Fruit fly (Drosophila melanogaster) whole organism, embryonic: ENCODE results near the gene cv-c.

Experiments used
- Bdp1 ChIP-seq: fragments of 200-800 bp; sonication (Bioruptor generic); optimal IDR thresholded peaks from 3 replicates; lab custom pipeline; 2016; ENCODE audit warnings: missing biosample characterization, missing genetic modification characterization
- CG10462 ChIP-seq: fragments of 200-800 bp; sonication (Bioruptor generic); optimal IDR thresholded peaks from 2 replicates; lab custom pipeline; 2016; ENCODE audit warnings: missing biosample characterization, missing genetic modification characterization
- CG10565 ChIP-seq: fragments of 200-800 bp; sonication (Bioruptor generic); optimal IDR thresholded peaks from 3 replicates; lab custom pipeline; 2016; ENCODE audit warnings: missing biosample characterization, mild to moderate bottlenecking, missing genetic modification characterization
- CG10979 ChIP-seq: fragments of 200-800 bp; sonication (Bioruptor generic); optimal IDR thresholded peaks from 2 replicates; lab custom pipeline; 2018; ENCODE audit warnings: missing biosample characterization, mild to moderate bottlenecking, missing genetic modification characterization, moderate library complexity
- CG12659 ChIP-seq: fragments of 200-800 bp; sonication (Bioruptor generic); optimal IDR thresholded peaks from 3 replicates; lab custom pipeline; 2017; ENCODE audit warnings: mild to moderate bottlenecking, missing biosample characterization, missing genetic modification reagents, missing genetic modification characterization
- CG13287 ChIP-seq: fragments of 200-800 bp; sonication (Bioruptor generic); IDR thresholded peaks from 2 replicates; pipeline ENCODE4 v1.3.6; 2022; ENCODE audit warnings: missing biosample characterization, missing genetic modification characterization; ENCODE audit not compliant: partially characterized antibody
- CG14014 ChIP-seq: fragments of 200-800 bp; sonication (Bioruptor generic); IDR thresholded peaks from 2 replicates; pipeline ENCODE4 v1.3.6; 2022; ENCODE audit warnings: missing biosample characterization, missing genetic modification characterization
- CG14441 ChIP-seq: fragments of 200-800 bp; sonication (Bioruptor generic); IDR thresholded peaks from 2 replicates; pipeline ENCODE4 v1.3.6; 2022; ENCODE audit warnings: missing biosample characterization, missing genetic modification characterization
- CG16813 ChIP-seq: fragments of 200-800 bp; sonication (Bioruptor generic); IDR thresholded peaks from 3 replicates; pipeline ENCODE4 v1.3.6; 2022; ENCODE audit warnings: missing biosample characterization, missing genetic modification characterization; ENCODE audit not compliant: partially characterized antibody
- CG17186 ChIP-seq: fragments of 200-800 bp; sonication (Bioruptor generic); optimal IDR thresholded peaks from 3 replicates; lab custom pipeline; 2017; ENCODE audit warnings: missing biosample characterization, missing genetic modification reagents, missing genetic modification characterization
- CG17385 ChIP-seq: fragments of 200-800 bp; sonication (Bioruptor generic); optimal IDR thresholded peaks from 3 replicates; lab custom pipeline; 2018; ENCODE audit warnings: missing biosample characterization, mild to moderate bottlenecking, missing genetic modification characterization
- CG18262 ChIP-seq: fragments of 200-800 bp; optimal IDR thresholded peaks from 3 replicates; lab custom pipeline; 2019; ENCODE audit warnings: missing biosample characterization, mild to moderate bottlenecking, missing genetic modification characterization, moderate library complexity
- CG18599 ChIP-seq: fragments of 200-800 bp; sonication (Bioruptor generic); optimal IDR thresholded peaks from 3 replicates; lab custom pipeline; 2017; ENCODE audit warnings: missing biosample characterization, missing genetic modification characterization, mild to moderate bottlenecking, moderate library complexity, missing genetic modification reagents
- CG30403 ChIP-seq: fragments of 200-800 bp; sonication (Bioruptor generic); optimal IDR thresholded peaks from 3 replicates; lab custom pipeline; 2016; ENCODE audit warnings: missing biosample characterization, missing genetic modification characterization
- CG3281 ChIP-seq: fragments of 200-800 bp; sonication (Bioruptor generic); optimal IDR thresholded peaks from 3 replicates; lab custom pipeline; 2017; ENCODE audit warnings: missing biosample characterization, mild to moderate bottlenecking, missing genetic modification characterization
- CG33557 ChIP-seq: fragments of 200-800 bp; sonication (Bioruptor generic); optimal IDR thresholded peaks from 2 replicates; lab custom pipeline; 2019; ENCODE audit warnings: missing biosample characterization, mild to moderate bottlenecking, missing genetic modification characterization, moderate library complexity
- CG4730 ChIP-seq: fragments of 200-800 bp; sonication (Bioruptor generic); IDR thresholded peaks from 2 replicates; pipeline ENCODE4 v1.3.6; 2022; ENCODE audit warnings: missing biosample characterization, missing genetic modification characterization
- CG7839 ChIP-seq: fragments of 200-800 bp; sonication (Bioruptor generic); optimal IDR thresholded peaks from 3 replicates; lab custom pipeline; 2018; ENCODE audit warnings: missing biosample characterization, mild to moderate bottlenecking, missing genetic modification characterization, moderate library complexity
- CG8290 ChIP-seq, 3 experiments: fragments of 200-800 bp; sonication (Bioruptor generic); optimal IDR thresholded peaks; 2 replicates each; lab custom pipeline; 2016 to 2019; ENCODE audit warnings: missing biosample characterization in 3 of 3, missing genetic modification characterization in 3 of 3, mild to moderate bottlenecking in 2 of 3, moderate library complexity in 1 of 3
- CG9817 ChIP-seq: fragments of 200-800 bp; sonication (Bioruptor generic); optimal IDR thresholded peaks from 2 replicates; lab custom pipeline; 2018; ENCODE audit warnings: missing biosample characterization, mild to moderate bottlenecking, missing genetic modification characterization, moderate library complexity
- CG9876 ChIP-seq: fragments of 200-800 bp; sonication (Bioruptor generic); optimal IDR thresholded peaks from 2 replicates; lab custom pipeline; 2016; ENCODE audit warnings: missing biosample characterization, missing genetic modification characterization
- CTCF ChIP-seq: fragments of 200-800 bp; sonication (Bioruptor generic); optimal IDR thresholded peaks from 2 replicates; lab custom pipeline; 2017; ENCODE audit warnings: missing biosample characterization, mild to moderate bottlenecking, missing genetic modification characterization, moderate library complexity
- CrebB ChIP-seq: fragments of 200-800 bp; sonication (Bioruptor generic); optimal IDR thresholded peaks from 3 replicates; lab custom pipeline; 2018; ENCODE audit warnings: missing biosample characterization, mild to moderate bottlenecking, missing genetic modification characterization
- Dek ChIP-seq: fragments of 200-800 bp; sonication (Bioruptor generic); optimal IDR thresholded peaks from 3 replicates; lab custom pipeline; 2019; ENCODE audit warnings: missing biosample characterization, mild to moderate bottlenecking, missing genetic modification characterization, moderate library complexity
- Ets65A ChIP-seq: fragments of 200-800 bp; sonication (Bioruptor generic); peaks from one replicate; lab custom pipeline; 2016; ENCODE audit warnings: missing biosample characterization, missing genetic modification characterization
- HHEX ChIP-seq: fragments of 200-800 bp; sonication (Bioruptor generic); optimal IDR thresholded peaks from 3 replicates; lab custom pipeline; 2017; ENCODE audit warnings: missing biosample characterization, mild to moderate bottlenecking, missing genetic modification characterization, missing genetic modification reagents
- HLH4C ChIP-seq: fragments of 200-800 bp; sonication (Bioruptor generic); IDR thresholded peaks from 3 replicates; pipeline ENCODE4 v1.3.6; 2022; ENCODE audit warnings: missing biosample characterization, missing genetic modification characterization; ENCODE audit not compliant: partially characterized antibody
- HLH54F ChIP-seq: fragments of 200-800 bp; sonication (Bioruptor generic); optimal IDR thresholded peaks from 3 replicates; lab custom pipeline; 2016; ENCODE audit warnings: missing biosample characterization, missing genetic modification characterization
- Hmr ChIP-seq: fragments of 200-800 bp; sonication (Bioruptor generic); optimal IDR thresholded peaks from 3 replicates; lab custom pipeline; 2017; ENCODE audit warnings: mild to moderate bottlenecking, missing biosample characterization, missing genetic modification reagents, missing genetic modification characterization
- Hmx ChIP-seq: fragments of 200-800 bp; sonication (Bioruptor generic); optimal IDR thresholded peaks from 2 replicates; lab custom pipeline; 2016; ENCODE audit warnings: missing biosample characterization, missing genetic modification characterization
- Pdp1 ChIP-seq, 2 experiments: fragments of 200-800 bp; sonication (Bioruptor generic); optimal IDR thresholded peaks; 3 replicates each; lab custom pipeline; 2016; ENCODE audit warnings: missing biosample characterization in 2 of 2, missing genetic modification characterization in 2 of 2, mild to moderate bottlenecking in 1 of 2, moderate library complexity in 1 of 2
- Trl ChIP-seq, 3 experiments: fragments of >200 bp in 2 of 3; fragments of 200-800 bp in 1 of 3; sonication (Bioruptor generic) in 1 of 3; optimal IDR thresholded peaks; 2 replicates in 1 of 3; 3 replicates in 2 of 3; lab custom pipeline; 2016 to 2017; ENCODE audit warnings: missing biosample characterization in 1 of 3, missing genetic modification characterization in 1 of 3
- aop ChIP-seq: fragments of 200-800 bp; sonication (Bioruptor generic); IDR thresholded peaks from 2 replicates; pipeline ENCODE4 v1.3.6; 2022; ENCODE audit warnings: missing biosample characterization, missing genetic modification characterization
- bcd ChIP-seq: fragments of 200-800 bp; sonication (Bioruptor generic); optimal IDR thresholded peaks from 2 replicates; lab custom pipeline; 2017; ENCODE audit warnings: missing biosample characterization, mild to moderate bottlenecking, missing genetic modification characterization
- eve ChIP-seq, 2 experiments: fragments of >200 bp; optimal IDR thresholded peaks; 2 replicates each; lab custom pipeline; 2017; ENCODE audit warnings: missing biosample characterization in 2 of 2, missing genetic modification characterization in 2 of 2
- ftz-f1 ChIP-seq: fragments of 200-800 bp; sonication (Bioruptor generic); optimal IDR thresholded peaks from 2 replicates; lab custom pipeline; 2016; ENCODE audit warnings: missing biosample characterization, missing genetic modification characterization
- fu2 ChIP-seq: fragments of 200-800 bp; sonication (Bioruptor generic); optimal IDR thresholded peaks from 2 replicates; lab custom pipeline; 2016; ENCODE audit warnings: missing biosample characterization, missing genetic modification characterization
- gce ChIP-seq: fragments of 200-800 bp; sonication (Bioruptor generic); IDR thresholded peaks from 3 replicates; pipeline ENCODE4 v1.3.6; 2022; ENCODE audit warnings: missing biosample characterization, missing genetic modification characterization
- gcm ChIP-seq: fragments of 200-800 bp; sonication (Bioruptor generic); optimal IDR thresholded peaks from 2 replicates; lab custom pipeline; 2019; ENCODE audit warnings: missing biosample characterization, mild to moderate bottlenecking, missing genetic modification characterization, moderate library complexity
- ken ChIP-seq: fragments of 200-800 bp; sonication (Bioruptor generic); IDR thresholded peaks from 3 replicates; pipeline ENCODE4 v1.3.6; 2022; ENCODE audit warnings: missing biosample characterization, missing genetic modification characterization
- mld ChIP-seq: fragments of 200-800 bp; sonication (Bioruptor generic); IDR thresholded peaks from 3 replicates; pipeline ENCODE4 v1.3.6; 2022; ENCODE audit warnings: missing biosample characterization, missing genetic modification characterization; ENCODE audit not compliant: partially characterized antibody
- nau ChIP-seq: fragments of 200-800 bp; sonication (Bioruptor generic); optimal IDR thresholded peaks from 3 replicates; lab custom pipeline; 2017; ENCODE audit warnings: missing biosample characterization, mild to moderate bottlenecking, missing genetic modification characterization, missing genetic modification reagents
- nmo ChIP-seq: fragments of 200-800 bp; sonication (Bioruptor generic); optimal IDR thresholded peaks from 2 replicates; lab custom pipeline; 2018; ENCODE audit warnings: missing biosample characterization, mild to moderate bottlenecking, missing genetic modification characterization, moderate library complexity
- onecut ChIP-seq: fragments of 200-800 bp; sonication (Bioruptor generic); IDR thresholded peaks from 2 replicates; pipeline ENCODE4 v1.3.6; 2022; ENCODE audit warnings: missing biosample characterization, missing genetic modification characterization
- pb ChIP-seq: fragments of 200-800 bp; sonication (Bioruptor generic); optimal IDR thresholded peaks from 3 replicates; lab custom pipeline; 2016; ENCODE audit warnings: missing biosample characterization, missing genetic modification characterization
- sug ChIP-seq: fragments of 200-800 bp; optimal IDR thresholded peaks from 2 replicates; lab custom pipeline; 2019; ENCODE audit warnings: missing biosample characterization, mild to moderate bottlenecking, missing genetic modification characterization, moderate library complexity
- tap ChIP-seq: fragments of 200-800 bp; optimal IDR thresholded peaks from 3 replicates; lab custom pipeline; 2019; ENCODE audit warnings: missing biosample characterization, mild to moderate bottlenecking, missing genetic modification characterization, moderate library complexity
- tio ChIP-seq: fragments of 200-800 bp; sonication (Bioruptor generic); optimal IDR thresholded peaks from 2 replicates; lab custom pipeline; 2017; ENCODE audit warnings: missing biosample characterization, missing genetic modification characterization, inconsistent platforms
- unpg ChIP-seq: fragments of 200-800 bp; sonication (Bioruptor generic); optimal IDR thresholded peaks from 3 replicates; lab custom pipeline; 2018; ENCODE audit warnings: missing biosample characterization, mild to moderate bottlenecking, missing genetic modification characterization, moderate library complexity
- zfh1 ChIP-seq: fragments of 200-800 bp; sonication (Bioruptor generic); IDR thresholded peaks from 3 replicates; pipeline ENCODE4 v1.3.6; 2022; ENCODE audit warnings: missing biosample characterization, missing genetic modification characterization

Gene cv-c

dm6 chr3R:14476273-14476672 lies 5.2 kb downstream of the cv-c start (continued):
- TF ChIP-seq CG33557 (GFP tag; lab: Kevin White, UChicago) (no peak), Trl (optimal IDR thresholded peaks at IDR 0.05; lab: Kevin White, UChicago) (no peak), Trl (GFP tag; optimal IDR thresholded peaks at IDR 0.05; lab: Kevin White, UChicago) (peak; percentile 48), HLH4C (GFP tag; lab: Robert Waterston, UW) (no peak), Hmr (GFP tag; lab: Kevin White, UChicago) (peak; percentile 30), eve (GFP tag; optimal IDR thresholded peaks at IDR 0.05; lab: Kevin White, UChicago) (no peak), gcm (GFP tag; lab: Kevin White, UChicago) (peak; percentile 18), aop (GFP tag; lab: Robert Waterston, UW) (no peak), CG4730 (GFP tag; lab: Robert Waterston, UW) (peak; percentile 71), gce (no peak), CrebB (tag; lab: Kevin White, UChicago) (peak; percentile 26), CG16813 (GFP tag; lab: Robert Waterston, UW) (no peak), CG18599 (GFP tag; lab: Kevin White, UChicago) (peak; percentile 71), Dek (tag; lab: Kevin White, UChicago) (peak; percentile 8), CG14014 (GFP tag; lab: Robert Waterston, UW) (peak; percentile 67; the same call in 1 of the 2 replicates), Hmx (GFP tag; lab: Kevin White, UChicago) (no peak), CG8290 (GFP tag; optimal IDR thresholded peaks at IDR 0.05; lab: Kevin White, UChicago) (no peak), CG8290 (tag; optimal IDR thresholded peaks at IDR 0.05; lab: Kevin White, UChicago) (peak in 1 of 2 experiments; percentile 91), CG10565 (GFP tag; lab: Kevin White, UChicago) (no peak), CG7839 (tag; lab: Kevin White, UChicago) (peak; percentile 78), CG17186 (GFP tag; lab: Kevin White, UChicago) (no peak), Bdp1 (peak; percentile 32), CG9876 (GFP tag; lab: Kevin White, UChicago) (peak; percentile 42), CG3281 (peak; percentile 51), CG17385 (peak; percentile 55), nmo (GFP tag; lab: Kevin White, UChicago) (peak; percentile 58), pb (peak; percentile 55), Ets65A (GFP tag; lab: Kevin White, UChicago) (peak; percentile 93), HHEX (GFP tag; lab: Kevin White, UChicago) (peak; percentile 62), CTCF (GFP tag; lab: Kevin White, UChicago) (no peak), tio (GFP tag; lab: Kevin White, UChicago) (peak; percentile 54), bcd (GFP tag; lab: Kevin White, UChicago) (peak; percentile 57), ken (GFP tag; lab: Robert Waterston, UW) (peak; percentile 62; the same call in 2 of the 3 replicates), ftz-f1 (GFP tag; lab: Kevin White, UChicago) (no peak), CG9817 (peak; percentile 40), unpg (GFP tag; lab: Kevin White, UChicago) (peak; percentile 77), CG13287 (GFP tag; lab: Robert Waterston, UW) (no peak), CG10979 (tag; lab: Kevin White, UChicago) (peak; percentile 51), zfh1 (GFP tag; lab: Robert Waterston, UW) (peak; percentile 68), CG18262 (tag; lab: Kevin White, UChicago) (peak; percentile 50), mld (GFP tag; lab: Robert Waterston, UW) (no peak), CG12659 (GFP tag; lab: Kevin White, UChicago) (peak; percentile 68), sug (tag; lab: Kevin White, UChicago) (no peak), fu2 (GFP tag; lab: Kevin White, UChicago) (peak; percentile 44), tap (tag; lab: Kevin White, UChicago) (peak; percentile 71), CG30403 (GFP tag; lab: Kevin White, UChicago) (peak; percentile 30), Pdp1 (GFP tag; optimal IDR thresholded peaks at IDR 0.05; lab: Kevin White, UChicago) (peak; percentile 61 to 71), HLH54F (GFP tag; lab: Kevin White, UChicago) (peak; percentile 54), nau (peak; percentile 61), onecut (GFP tag; lab: Robert Waterston, UW) (peak; percentile 55), CG10462 (peak; percentile 11), CG14441 (GFP tag; lab: Robert Waterston, UW) (peak; percentile 90)
